Worm (Caenorhabditis elegans): Measurements from ENCODE around the gene W02A2.8.

The W02A2.8 gene

ce11 chrIV:13395255-13395654, 36.9 kb upstream of the W02A2.8 start (continued):
- TF ChIP-seq zip-4 (GFP tag; optimal IDR thresholded peaks at IDR 0.05) (peak; percentile 4), hlh-17 (GFP tag; optimal IDR thresholded peaks at IDR 0.05; ENCODE audit: borderline replicate concordance) (no peak), unc-86 (tag; optimal IDR thresholded peaks at IDR 0.05) (peak; percentile 63), alr-1 (tag; optimal IDR thresholded peaks at IDR 0.05; ENCODE audit: borderline replicate concordance) (no peak), lin-15B (tag; optimal IDR thresholded peaks at IDR 0.05) (peak; percentile 2), hpl-2 (GFP tag; optimal IDR thresholded peaks at IDR 0.05) (no peak), jun-1 (tag; optimal IDR thresholded peaks at IDR 0.05) (peak; percentile 77), unc-130 (tag; optimal IDR thresholded peaks at IDR 0.05) (peak; percentile 86), nhr-237 (tag; optimal IDR thresholded peaks at IDR 0.05) (peak; percentile 64), tlp-1 (tag; optimal IDR thresholded peaks at IDR 0.05) (no peak), irx-1 (tag; optimal IDR thresholded peaks at IDR 0.05) (peak; percentile 68), xbp-1 (tag; optimal IDR thresholded peaks at IDR 0.05) (peak; percentile 79), nhr-19 (GFP tag; conservative IDR thresholded peaks at IDR 0.05) (peak; percentile 93), pag-3 (tag; optimal IDR thresholded peaks at IDR 0.05; ENCODE audit: borderline replicate concordance, insufficient read depth) (no peak), egl-13 (tag; optimal IDR thresholded peaks at IDR 0.05) (peak; percentile 79), mep-1 (tag; optimal IDR thresholded peaks at IDR 0.05) (peak; percentile 56), nhr-12 (tag; optimal IDR thresholded peaks at IDR 0.05) (no peak), lin-35 (GFP tag; optimal IDR thresholded peaks at IDR 0.05) (peak; percentile 66 to 82), ceh-90 (tag; optimal IDR thresholded peaks at IDR 0.05) (no peak), ama-1 (optimal IDR thresholded peaks at IDR 0.05) (no peak), efl-1 (optimal IDR thresholded peaks at IDR 0.05) (peak; percentile 66 to 81), efl-1 (GFP tag; optimal IDR thresholded peaks at IDR 0.05 in 1 of 2) (peak; percentile 40 to 96), C16A3.4 (tag; optimal IDR thresholded peaks at IDR 0.05) (peak; percentile 75), ztf-4 (tag; optimal IDR thresholded peaks at IDR 0.05) (peak; percentile 85), ces-1 (GFP tag; optimal IDR thresholded peaks at IDR 0.05) (no peak), dpl-1 (GFP tag; optimal IDR thresholded peaks at IDR 0.05) (peak; percentile 44 to 53 (median 51)), unc-30 (tag; optimal IDR thresholded peaks at IDR 0.05) (no peak), ets-5 (GFP tag; IDR thresholded peaks at IDR 0.05) (no peak), unc-98 (GFP tag; IDR thresholded peaks at IDR 0.05) (peak; percentile 8; the same call in 1 of the 2 replicates), aly-2 (tag; optimal IDR thresholded peaks at IDR 0.05) (no peak), unc-62 (GFP tag; optimal IDR thresholded peaks at IDR 0.05) (no peak), nhr-84 (tag; optimal IDR thresholded peaks at IDR 0.05) (no peak), hlh-4 (tag; optimal IDR thresholded peaks at IDR 0.05) (no peak), lir-3 (tag; optimal IDR thresholded peaks at IDR 0.05; ENCODE audit: poor library complexity) (peak; percentile 62), isw-1 (GFP tag; IDR thresholded peaks at IDR 0.05) (peak; percentile 63), ceh-82 (tag; optimal IDR thresholded peaks at IDR 0.05) (peak; percentile 79 to 96 (median 84)), Y116A8C.19 (tag; optimal IDR thresholded peaks at IDR 0.05; ENCODE audit: borderline replicate concordance) (no peak), nhr-77 (tag; optimal IDR thresholded peaks at IDR 0.05) (peak; percentile 70), mef-2 (tag; optimal IDR thresholded peaks at IDR 0.05) (peak; percentile 79), grh-1 (GFP tag; IDR thresholded peaks at IDR 0.05) (peak; percentile 76), lsy-2 (tag; optimal IDR thresholded peaks at IDR 0.05) (peak; percentile 74 to 87), lin-14 (GFP tag; optimal IDR thresholded peaks at IDR 0.05) (peak; percentile 99), nhr-11 (tag; optimal IDR thresholded peaks at IDR 0.05) (peak; percentile 36), pax-3 (tag; optimal IDR thresholded peaks at IDR 0.05) (peak; percentile 78), rnt-1 (tag; optimal IDR thresholded peaks at IDR 0.05) (peak; percentile 85), mab-9 (GFP tag; IDR thresholded peaks at IDR 0.05) (peak; percentile 71), ceh-63 (GFP tag; optimal IDR thresholded peaks at IDR 0.05) (no peak), sup-37 (GFP tag; optimal IDR thresholded peaks at IDR 0.05) (no peak), nhr-47 (tag; optimal IDR thresholded peaks at IDR 0.05) (peak; percentile 90)

Measured in whole organism, L1 larva.